Worm (Caenorhabditis elegans) whole organism, midembryonic: ENCODE data around the gene lin-39.

ENCODE experiments used
- cog-1 ChIP-seq: sonication (generic microtip); optimal IDR thresholded peaks from 2 replicates; lab custom pipeline; 2016; ENCODE audit warnings: missing genetic modification characterization, missing compliant biosample characterization
- flt-1 ChIP-seq: fragments of 200-800 bp; sonication (Bioruptor generic); IDR thresholded peaks from 2 replicates; pipeline ENCODE4 v1.3.6; 2022; ENCODE audit warnings: missing genetic modification characterization, missing compliant biosample characterization

- TF ChIP-seq flt-1 (no peak), cog-1 (tag; lab: Kevin White, UChicago) (no peak)
Observed at ce11 chrIII:7491931-7492330, 44.5 kb downstream of the lin-39 start.
